Worm (Caenorhabditis elegans): ENCODE measurements around the gene F56C9.3.

Gene F56C9.3

ce11 chrIII:7290462-7290861 lies 20.6 kb upstream of the F56C9.3 start, which contains the start of gene algn-11:
Gene algn-11, minus strand, starts transcription at chrIII:7290562.
- TF ChIP-seq che-1 (tag; optimal IDR thresholded peaks at IDR 0.05) (no peak), pros-1 (tag; optimal IDR thresholded peaks at IDR 0.05) (no peak), fkh-6 (tag; optimal IDR thresholded peaks at IDR 0.05) (no peak), fkh-10 (GFP tag; optimal IDR thresholded peaks at IDR 0.05) (no peak), C08G9.2 (tag; optimal IDR thresholded peaks at IDR 0.05) (no peak), pqm-1 (tag; optimal IDR thresholded peaks at IDR 0.05) (no peak), eyg-1 (tag; optimal IDR thresholded peaks at IDR 0.05) (no peak), ceh-34 (tag; optimal IDR thresholded peaks at IDR 0.05) (no peak), C38D4.7 (GFP tag; optimal IDR thresholded peaks at IDR 0.05) (no peak), Y22D7AL.16 (tag; optimal IDR thresholded peaks at IDR 0.05) (no peak), pag-3 (tag; optimal IDR thresholded peaks at IDR 0.05; ENCODE audit: borderline replicate concordance) (no peak), hlh-6 (tag; optimal IDR thresholded peaks at IDR 0.05) (no peak), tbx-2 (tag; optimal IDR thresholded peaks at IDR 0.05) (no peak), ceh-22 (tag; optimal IDR thresholded peaks at IDR 0.05) (no peak), hlh-30 (tag; optimal IDR thresholded peaks at IDR 0.05; ENCODE audit: insufficient read depth) (no peak), elt-4 (tag; optimal IDR thresholded peaks at IDR 0.05) (no peak), sox-2 (GFP tag; IDR thresholded peaks at IDR 0.05) (no peak), ref-2 (tag; optimal IDR thresholded peaks at IDR 0.05) (no peak)

- no peak for TF ChIP-seq nhr-11 (tag; optimal IDR thresholded peaks at IDR 0.05)
- peak; percentile 48 for TF ChIP-seq unc-42 (tag; optimal IDR thresholded peaks at IDR 0.05)
Observed at ce11 chrIII:7291216-7291615, 19.9 kb upstream of the F56C9.3 start.

- TF ChIP-seq ceh-6 (GFP tag; optimal IDR thresholded peaks at IDR 0.05) (no peak), lin-11 (tag; optimal IDR thresholded peaks at IDR 0.05) (no peak), unc-55 (GFP tag; optimal IDR thresholded peaks at IDR 0.05) (peak; percentile 10)
Observed at ce11 chrIII:7292569-7292968, 18.5 kb upstream of the F56C9.3 start.

- TF ChIP-seq C38D4.7 (GFP tag; optimal IDR thresholded peaks at IDR 0.05) (no peak), ceh-34 (tag; optimal IDR thresholded peaks at IDR 0.05) (no peak), ceh-19 (GFP tag; optimal IDR thresholded peaks at IDR 0.05) (no peak), pax-1 (tag; optimal IDR thresholded peaks at IDR 0.05) (no peak)
Observed at ce11 chrIII:7293075-7293684, 17.9 kb upstream of the F56C9.3 start, which contains the start of gene cwf-19L2. Gene cwf-19L2, plus strand, starts transcription at chrIII:7293634.

- no peak for TF ChIP-seq ceh-24 (tag; optimal IDR thresholded peaks at IDR 0.05)
Observed at ce11 chrIII:7296092-7296668, 14.9 kb upstream of the F56C9.3 start.

ce11 chrIII:7297045-7297680 lies 13.9 kb upstream of the F56C9.3 start:
- TF ChIP-seq eyg-1 (tag; optimal IDR thresholded peaks at IDR 0.05) (no peak), ahr-1 (tag; optimal IDR thresholded peaks at IDR 0.05) (no peak), K09A11.1 (tag; optimal IDR thresholded peaks at IDR 0.05; ENCODE audit: insufficient read depth) (no peak), lin-11 (tag; optimal IDR thresholded peaks at IDR 0.05) (no peak), pha-2 (tag; optimal IDR thresholded peaks at IDR 0.05) (no peak), dve-1 (tag; optimal IDR thresholded peaks at IDR 0.05) (no peak), F13H6.1 (tag; optimal IDR thresholded peaks at IDR 0.05) (no peak), unc-3 (GFP tag; conservative IDR thresholded peaks at IDR 0.05) (no peak), unc-3 (tag; optimal IDR thresholded peaks at IDR 0.05) (no peak), sox-4 (tag; optimal IDR thresholded peaks at IDR 0.05) (no peak), lim-6 (tag; optimal IDR thresholded peaks at IDR 0.05) (no peak), ets-4 (tag; optimal IDR thresholded peaks at IDR 0.05) (no peak)

All from whole organism, late embryonic.